Fruit fly (Drosophila melanogaster) whole organism: ENCODE measurements around the gene Mst98Ca.

Experiments used
- CG8478 ChIP-seq: fragments of >200 bp; optimal IDR thresholded peaks from 2 replicates; lab custom pipeline; 2018; ENCODE audit warnings: inconsistent platforms
- EcR ChIP-seq, 2 experiments: fragments of >200 bp; optimal IDR thresholded peaks; 2 replicates each; lab custom pipeline; 2017; ENCODE audit warnings: missing biosample characterization in 2 of 2, missing genetic modification characterization in 2 of 2, missing genetic modification reagents in 2 of 2
- pan ChIP-seq: fragments of >200 bp; optimal IDR thresholded peaks from 2 replicates; lab custom pipeline; 2017
- psq ChIP-seq: fragments of >200 bp; optimal IDR thresholded peaks from 2 replicates; lab custom pipeline; 2017
- usp ChIP-seq: fragments of >200 bp; optimal IDR thresholded peaks from 2 replicates; lab custom pipeline; 2017; ENCODE audit warnings: missing biosample characterization, missing genetic modification characterization, mixed read lengths

DNA sequence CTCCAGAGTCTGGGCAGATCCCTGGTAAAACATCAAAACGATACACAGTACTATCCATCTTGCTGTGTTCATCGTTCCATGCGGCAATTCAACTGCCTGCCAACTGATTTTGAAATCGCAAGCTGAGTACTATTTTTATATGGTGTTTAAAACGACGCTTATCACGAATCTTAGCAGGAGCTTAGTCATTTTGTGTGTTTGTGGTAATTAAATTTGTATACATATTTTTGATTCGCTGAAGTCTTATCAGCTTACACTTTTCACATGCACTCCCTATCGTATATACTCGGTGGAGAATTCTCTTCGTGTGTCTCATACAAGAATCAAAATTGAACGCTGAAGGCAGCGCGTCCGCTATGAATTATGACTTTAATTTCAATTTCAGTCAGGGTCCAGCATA is 26.5 kb upstream of the Mst98Ca start, which contains the start of gene CG43124:
- TF ChIP-seq pan (no peak), psq (no peak), usp (no peak), CG8478 (lab: Kevin White, UChicago) (no peak), EcR (GFP tag; optimal IDR thresholded peaks at IDR 0.05; lab: Kevin White, UChicago) (no peak)
